Fruit fly (Drosophila melanogaster) whole organism, embryonic: ENCODE measurements around the gene arm.

ENCODE experiments used
- Abd-B ChIP-seq: fragments of 200-800 bp; sonication (Bioruptor generic); optimal IDR thresholded peaks from 2 replicates; lab custom pipeline; 2018; ENCODE audit warnings: missing biosample characterization, mild to moderate bottlenecking, missing genetic modification characterization, moderate library complexity
- Antp ChIP-seq: fragments of 200-800 bp; sonication (Bioruptor generic); optimal IDR thresholded peaks from 3 replicates; lab custom pipeline; 2016; ENCODE audit warnings: missing biosample characterization, missing genetic modification characterization
- Atf3 ChIP-seq: fragments of 200-800 bp; sonication (Bioruptor generic); optimal IDR thresholded peaks from 3 replicates; lab custom pipeline; 2016; ENCODE audit warnings: missing biosample characterization, missing genetic modification characterization
- CG10147 ChIP-seq: fragments of 200-800 bp; sonication (Bioruptor generic); optimal IDR thresholded peaks from 2 replicates; lab custom pipeline; 2019; ENCODE audit warnings: missing biosample characterization, mild to moderate bottlenecking, missing genetic modification characterization, moderate library complexity
- CG1024 ChIP-seq: fragments of 200-800 bp; sonication (Bioruptor generic); IDR thresholded peaks from 2 replicates; pipeline ENCODE4 v1.3.6; 2022; ENCODE audit warnings: missing biosample characterization, missing genetic modification characterization
- CG10274 ChIP-seq: fragments of 200-800 bp; sonication (Bioruptor generic); optimal IDR thresholded peaks from 3 replicates; lab custom pipeline; 2017; ENCODE audit warnings: missing biosample characterization, mild to moderate bottlenecking, missing genetic modification characterization
- CG10431 ChIP-seq: fragments of 200-800 bp; sonication (Bioruptor generic); optimal IDR thresholded peaks from 3 replicates; lab custom pipeline; 2018; ENCODE audit warnings: missing biosample characterization, mild to moderate bottlenecking, missing genetic modification characterization
- CG11093 ChIP-seq: fragments of 200-800 bp; sonication (Bioruptor generic); IDR thresholded peaks from 3 replicates; pipeline ENCODE4 v1.3.6; 2022; ENCODE audit warnings: missing biosample characterization, missing genetic modification characterization
- CG11723 ChIP-seq: fragments of 200-800 bp; sonication (Bioruptor generic); optimal IDR thresholded peaks from 2 replicates; lab custom pipeline; 2017; ENCODE audit warnings: missing biosample characterization, mild to moderate bottlenecking, missing genetic modification characterization
- CG12155 ChIP-seq: fragments of 200-800 bp; sonication (Bioruptor generic); optimal IDR thresholded peaks from 3 replicates; lab custom pipeline; 2016; ENCODE audit warnings: missing biosample characterization, missing genetic modification characterization
- CG12299 ChIP-seq: fragments of 200-800 bp; sonication (Bioruptor generic); optimal IDR thresholded peaks from 2 replicates; lab custom pipeline; 2018; ENCODE audit warnings: missing biosample characterization, mild to moderate bottlenecking, missing genetic modification characterization
- CG14441 ChIP-seq: fragments of 200-800 bp; sonication (Bioruptor generic); IDR thresholded peaks from 2 replicates; pipeline ENCODE4 v1.3.6; 2022; ENCODE audit warnings: missing biosample characterization, missing genetic modification characterization
- CG18476 ChIP-seq: fragments of 200-800 bp; sonication (Bioruptor generic); optimal IDR thresholded peaks from 2 replicates; lab custom pipeline; 2016; ENCODE audit warnings: missing biosample characterization, mild to moderate bottlenecking, missing genetic modification characterization
- CG18764 ChIP-seq: fragments of 200-800 bp; sonication (Bioruptor generic); optimal IDR thresholded peaks from 3 replicates; lab custom pipeline; 2016; ENCODE audit warnings: missing biosample characterization, missing genetic modification characterization
- CG3163 ChIP-seq: fragments of 200-800 bp; sonication (Bioruptor generic); optimal IDR thresholded peaks from 3 replicates; lab custom pipeline; 2016; ENCODE audit warnings: missing biosample characterization, missing genetic modification characterization
- CG32532 ChIP-seq: fragments of 200-800 bp; sonication (Bioruptor generic); IDR thresholded peaks from 2 replicates; pipeline ENCODE4 v1.3.6; 2022; ENCODE audit warnings: missing biosample characterization, missing genetic modification characterization
- CG33213 ChIP-seq: fragments of 200-800 bp; sonication (Bioruptor generic); optimal IDR thresholded peaks from 3 replicates; lab custom pipeline; 2016; ENCODE audit warnings: missing biosample characterization, missing genetic modification characterization
- CG3847 ChIP-seq: fragments of 200-800 bp; sonication (Bioruptor generic); IDR thresholded peaks from 2 replicates; pipeline ENCODE4 v1.3.6; 2022; ENCODE audit warnings: missing biosample characterization, missing genetic modification characterization
- CG42726 ChIP-seq: fragments of 200-800 bp; sonication (Bioruptor generic); IDR thresholded peaks from 2 replicates; pipeline ENCODE4 v1.3.6; 2022; ENCODE audit warnings: missing biosample characterization, missing genetic modification characterization; ENCODE audit not compliant: partially characterized antibody
- CG4404 ChIP-seq: fragments of 200-800 bp; sonication (Bioruptor generic); IDR thresholded peaks from 2 replicates; pipeline ENCODE4 v1.3.6; 2022; ENCODE audit warnings: missing biosample characterization, missing genetic modification characterization
- CG4707 ChIP-seq: fragments of 200-800 bp; sonication (Bioruptor generic); optimal IDR thresholded peaks from 2 replicates; lab custom pipeline; 2018; ENCODE audit warnings: missing biosample characterization, mild to moderate bottlenecking, missing genetic modification characterization, moderate library complexity
- CG4730 ChIP-seq: fragments of 200-800 bp; sonication (Bioruptor generic); IDR thresholded peaks from 2 replicates; pipeline ENCODE4 v1.3.6; 2022; ENCODE audit warnings: missing biosample characterization, missing genetic modification characterization
- CG5245 ChIP-seq: fragments of 200-800 bp; sonication (Bioruptor generic); optimal IDR thresholded peaks from 3 replicates; lab custom pipeline; 2016; ENCODE audit warnings: missing biosample characterization, missing genetic modification characterization
- CG6689 ChIP-seq: fragments of 200-800 bp; sonication (Bioruptor generic); IDR thresholded peaks from 2 replicates; pipeline ENCODE4 v1.3.6; 2022; ENCODE audit warnings: missing biosample characterization, missing genetic modification characterization
- CG8478 ChIP-seq: fragments of >200 bp; optimal IDR thresholded peaks from 2 replicates; lab custom pipeline; 2018
- CG9797 ChIP-seq: fragments of 200-800 bp; sonication (Bioruptor generic); optimal IDR thresholded peaks from 3 replicates; lab custom pipeline; 2018; ENCODE audit warnings: missing biosample characterization, mild to moderate bottlenecking, missing genetic modification characterization
- Dfd ChIP-seq, 2 experiments: fragments of >200 bp; optimal IDR thresholded peaks; 2 replicates each; lab custom pipeline; 2017; ENCODE audit warnings: missing biosample characterization in 2 of 2, missing genetic modification characterization in 2 of 2
- Doc3 ChIP-seq: fragments of 200-800 bp; sonication (Bioruptor generic); IDR thresholded peaks from 3 replicates; pipeline ENCODE4 v1.3.6; 2022; ENCODE audit warnings: missing biosample characterization, missing genetic modification characterization; ENCODE audit not compliant: partially characterized antibody
- HLH4C ChIP-seq: fragments of 200-800 bp; sonication (Bioruptor generic); IDR thresholded peaks from 3 replicates; pipeline ENCODE4 v1.3.6; 2022; ENCODE audit warnings: missing biosample characterization, missing genetic modification characterization; ENCODE audit not compliant: partially characterized antibody
- Ptx1 ChIP-seq: fragments of 200-800 bp; sonication (Bioruptor generic); IDR thresholded peaks from 2 replicates; pipeline ENCODE4 v1.3.6; 2022; ENCODE audit warnings: missing biosample characterization, missing genetic modification characterization
- Ssrp ChIP-seq: fragments of 200-800 bp; sonication (Bioruptor generic); optimal IDR thresholded peaks from 2 replicates; lab custom pipeline; 2018; ENCODE audit warnings: missing biosample characterization, mild to moderate bottlenecking, missing genetic modification characterization, moderate library complexity
- chinmo ChIP-seq: fragments of 200-800 bp; sonication (Bioruptor generic); IDR thresholded peaks from 4 replicates; pipeline ENCODE4 v1.3.6; 2022; ENCODE audit warnings: missing biosample characterization, missing genetic modification characterization; ENCODE audit not compliant: partially characterized antibody
- dmrt11E ChIP-seq: fragments of 200-800 bp; sonication (Bioruptor generic); optimal IDR thresholded peaks from 3 replicates; lab custom pipeline; 2018; ENCODE audit warnings: missing biosample characterization, mild to moderate bottlenecking, missing genetic modification characterization, moderate library complexity
- ems ChIP-seq: fragments of 200-800 bp; sonication (Bioruptor generic); optimal IDR thresholded peaks from 3 replicates; lab custom pipeline; 2016; ENCODE audit warnings: missing biosample characterization, missing genetic modification characterization
- gce ChIP-seq: fragments of 200-800 bp; sonication (Bioruptor generic); IDR thresholded peaks from 3 replicates; pipeline ENCODE4 v1.3.6; 2022; ENCODE audit warnings: missing biosample characterization, missing genetic modification characterization
- grau ChIP-seq: fragments of 200-800 bp; optimal IDR thresholded peaks from 3 replicates; lab custom pipeline; 2019; ENCODE audit warnings: missing biosample characterization, mild to moderate bottlenecking, missing genetic modification characterization, moderate library complexity
- gsb-n ChIP-seq: fragments of 200-800 bp; sonication (Bioruptor generic); optimal IDR thresholded peaks from 3 replicates; lab custom pipeline; 2018; ENCODE audit warnings: missing biosample characterization, mild to moderate bottlenecking, missing genetic modification characterization
- insv ChIP-seq, 2 experiments: fragments of 200-800 bp; sonication (Bioruptor generic); optimal IDR thresholded peaks; 3 replicates each; lab custom pipeline; 2016 to 2018; ENCODE audit warnings: missing biosample characterization in 2 of 2, missing genetic modification characterization in 2 of 2
- jumu ChIP-seq: fragments of 200-800 bp; sonication (Bioruptor generic); optimal IDR thresholded peaks from 3 replicates; lab custom pipeline; 2016; ENCODE audit warnings: missing biosample characterization, missing genetic modification characterization
- lbe ChIP-seq: fragments of 200-800 bp; sonication (Bioruptor generic); optimal IDR thresholded peaks from 2 replicates; lab custom pipeline; 2016; ENCODE audit warnings: missing biosample characterization, mild to moderate bottlenecking, missing genetic modification characterization
- odd ChIP-seq: fragments of 200-800 bp; sonication (Bioruptor generic); optimal IDR thresholded peaks from 2 replicates; lab custom pipeline; 2017; ENCODE audit warnings: missing biosample characterization, mild to moderate bottlenecking, missing genetic modification characterization
- otp ChIP-seq: fragments of 200-800 bp; sonication (Bioruptor generic); IDR thresholded peaks from 3 replicates; pipeline ENCODE4, ENCODE4 v1.3.6; 2022; ENCODE audit warnings: missing biosample characterization, missing genetic modification characterization
- pan ChIP-seq, 4 experiments: fragments of >200 bp in 3 of 4; fragments of 200-800 bp in 1 of 4; sonication (Bioruptor generic) in 1 of 4; optimal IDR thresholded peaks in 3 of 4; IDR thresholded peaks in 1 of 4; 2 replicates each; pipeline versions ENCODE4 v1.3.6 to Lab custom; 2017 to 2022; ENCODE audit warnings: missing biosample characterization in 2 of 4, missing genetic modification characterization in 2 of 4, mixed read lengths in 1 of 4
- schlank ChIP-seq: fragments of 200-800 bp; sonication (Bioruptor generic); optimal IDR thresholded peaks from 2 replicates; lab custom pipeline; 2018; ENCODE audit warnings: missing biosample characterization, mild to moderate bottlenecking, missing genetic modification characterization
- sisA ChIP-seq: fragments of 200-800 bp; sonication (Bioruptor generic); IDR thresholded peaks from 2 replicates; pipeline ENCODE4 v1.3.6; 2022; ENCODE audit warnings: missing biosample characterization, missing genetic modification characterization
- slbo ChIP-seq: fragments of 200-800 bp; sonication (Bioruptor generic); IDR thresholded peaks from 2 replicates; pipeline ENCODE4 v1.3.6; 2022; ENCODE audit warnings: missing biosample characterization, missing genetic modification characterization
- zen2 ChIP-seq: fragments of 200-800 bp; sonication (Bioruptor generic); IDR thresholded peaks from 3 replicates; pipeline ENCODE4 v1.3.6; 2022; ENCODE audit warnings: missing biosample characterization, missing genetic modification characterization; ENCODE audit not compliant: partially characterized antibody
- zfh2 ChIP-seq: fragments of 200-800 bp; sonication (Bioruptor generic); optimal IDR thresholded peaks from 2 replicates; lab custom pipeline; 2016; ENCODE audit warnings: missing biosample characterization, missing genetic modification characterization

Gene arm

DNA sequence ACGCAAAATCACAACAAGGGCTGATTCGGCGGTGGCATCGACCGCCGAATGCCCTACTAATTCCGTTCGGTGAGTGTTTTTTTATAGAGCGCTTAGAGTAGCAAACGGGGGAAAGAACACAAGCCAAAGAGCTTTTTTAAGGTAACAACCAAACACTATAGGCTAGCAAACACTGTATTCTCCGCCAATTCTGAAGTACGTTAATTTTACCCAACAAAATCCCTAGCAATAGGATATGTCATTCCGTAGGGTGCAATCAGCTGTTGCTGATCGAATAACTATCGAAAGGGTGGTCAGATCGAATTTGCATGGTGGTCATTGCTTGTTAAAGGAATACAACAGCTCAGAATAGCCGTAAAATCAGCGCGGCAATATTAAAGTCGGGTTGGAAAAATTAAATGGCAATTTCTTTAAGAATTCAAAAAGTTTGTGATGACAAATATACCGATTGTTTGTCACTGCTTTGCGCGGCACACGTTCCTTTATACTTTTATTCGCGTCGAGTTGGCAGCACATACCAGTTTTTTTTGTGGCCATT, 7.3 kb upstream of the arm start, which contains the start of gene mip130 (continued):
- TF ChIP-seq ems (peak; percentile 25), Doc3 (peak; percentile 56), dmrt11E (tag; lab: Kevin White, UChicago) (peak; percentile 34), CG4707 (GFP tag; lab: Kevin White, UChicago) (no peak), CG9797 (GFP tag; lab: Kevin White, UChicago) (no peak), CG10431 (GFP tag; lab: Kevin White, UChicago) (peak; percentile 12), CG10147 (peak; percentile 55), CG14441 (peak; percentile 49; the same call in 1 of the 2 replicates), CG4730 (GFP tag; lab: Robert Waterston, UW) (0 out of 2 replicates have a peak, but pooled peaks have one; percentile 10), CG12299 (peak; percentile 51), Abd-B (GFP tag; lab: Kevin White, UChicago) (peak; percentile 21), CG3163 (GFP tag; lab: Kevin White, UChicago) (no peak), CG18764 (GFP tag; lab: Kevin White, UChicago) (peak; percentile 28), slbo (no peak; the same call in none of the 2 replicates), gsb-n (tag; lab: Kevin White, UChicago) (peak; percentile 25), odd (no peak), Atf3 (GFP tag; lab: Kevin White, UChicago) (no peak), CG42726 (GFP tag; lab: Robert Waterston, UW) (no peak), Ssrp (tag; lab: Kevin White, UChicago) (peak; percentile 48), CG1024 (GFP tag; lab: Robert Waterston, UW) (0 out of 2 replicates have a peak, but pooled peaks have one; percentile 36), chinmo (0 out of 4 replicates have a peak, but pooled peaks have one; percentile 32), CG11723 (GFP tag; lab: Kevin White, UChicago) (peak; percentile 5), schlank (tag; lab: Kevin White, UChicago) (no peak), grau (tag; lab: Kevin White, UChicago) (peak; percentile 57), CG18476 (GFP tag; lab: Kevin White, UChicago) (peak; percentile 12), CG3847 (GFP tag; lab: Robert Waterston, UW) (peak; percentile 31; the same call in 1 of the 2 replicates), lbe (GFP tag; lab: Kevin White, UChicago) (no peak), pan (optimal IDR thresholded peaks at IDR 0.05; lab: Kevin White, UChicago) (no peak), pan (GFP tag; optimal IDR thresholded peaks at IDR 0.05 in 1 of 2, IDR thresholded peaks at IDR 0.05 in 1 of 2) (peak in 1 of 2 experiments; percentile 60), Antp (GFP tag; lab: Kevin White, UChicago) (peak; percentile 47), CG8478 (no peak), insv (GFP tag; optimal IDR thresholded peaks at IDR 0.05; lab: Kevin White, UChicago) (peak in 1 of 2 experiments; percentile 14), CG33213 (GFP tag; lab: Kevin White, UChicago) (no peak), CG32532 (GFP tag; lab: Robert Waterston, UW) (peak; percentile 33; the same call in 1 of the 2 replicates), CG4404 (GFP tag; lab: Robert Waterston, UW) (peak; percentile 8; the same call in 1 of the 2 replicates), gce (GFP tag; lab: Robert Waterston, UW) (no peak), CG12155 (GFP tag; lab: Kevin White, UChicago) (peak; percentile 38), zen2 (GFP tag; lab: Robert Waterston, UW) (peak; percentile 61; the same call in 1 of the 3 replicates), CG10274 (GFP tag; lab: Kevin White, UChicago) (peak; percentile 99), HLH4C (GFP tag; lab: Robert Waterston, UW) (peak; percentile 59; the same call in 2 of the 3 replicates), zfh2 (GFP tag; lab: Kevin White, UChicago) (peak; percentile 21), Ptx1 (peak; percentile 54), CG6689 (GFP tag; lab: Robert Waterston, UW) (peak; percentile 67), jumu (GFP tag; lab: Kevin White, UChicago) (peak; percentile 61), sisA (peak; percentile 55), CG5245 (GFP tag; lab: Kevin White, UChicago) (no peak), Dfd (GFP tag; optimal IDR thresholded peaks at IDR 0.05; lab: Kevin White, UChicago) (no peak), otp (no peak), CG11093 (GFP tag; lab: Robert Waterston, UW) (peak; percentile 35; the same call in 1 of the 3 replicates)
